7 worm cellular contexts compared by ENCODE assay signal in the genomic region with DNA sequence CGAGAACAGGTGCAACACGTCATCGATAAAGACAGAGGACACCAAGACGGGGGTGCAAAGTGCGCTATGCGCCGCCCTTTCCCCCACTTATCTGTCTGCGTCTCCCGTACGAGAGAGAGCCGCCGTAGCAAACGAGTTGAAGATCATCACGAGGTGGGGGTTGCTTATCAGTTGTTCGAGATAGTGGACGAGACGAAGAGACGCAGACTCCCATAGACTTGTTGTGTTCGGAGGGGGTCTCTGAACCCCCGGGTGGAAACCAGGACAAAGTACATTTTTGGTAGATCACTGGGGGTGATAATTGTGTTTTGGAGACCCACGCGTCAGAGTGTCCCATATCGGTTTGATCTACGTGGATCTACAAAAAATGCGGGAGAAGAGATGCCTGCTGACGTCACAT.
TF ChIP-seq lines count a peak whose summit lies in the region.

No protein-coding gene starts in this region.

TF ChIP-seq in whole organism, L1 larva, 84 proteins besides CTCF, POLR2A, EP300 and RAD21 (continued from another document and continues in another):
- TF ChIP-seq ceh-82 (tag; optimal IDR thresholded peaks at IDR 0.05; lab: Kevin White, UChicago) (peak in 2 of 3 experiments; percentile 4 to 47), nhr-85 (tag; lab: Kevin White, UChicago) (peak; percentile 98), nhr-19 (GFP tag; conservative IDR thresholded peaks at IDR 0.05; lab: Robert Waterston, UW) (peak; percentile 94), grh-1 (GFP tag; IDR thresholded peaks at IDR 0.05; lab: Robert Waterston, UW) (peak; percentile 99), nhr-12 (tag; optimal IDR thresholded peaks at IDR 0.05; lab: Kevin White, UChicago) (no peak), unc-86 (tag; optimal IDR thresholded peaks at IDR 0.05; lab: Kevin White, UChicago) (no peak), efl-3 (GFP tag; optimal IDR thresholded peaks at IDR 0.05; lab: Kevin White, UChicago) (no peak), rnt-1 (tag; optimal IDR thresholded peaks at IDR 0.05; lab: Kevin White, UChicago) (peak; percentile 87), tlp-1 (tag; optimal IDR thresholded peaks at IDR 0.05; lab: Kevin White, UChicago) (no peak), fkh-4 (tag; optimal IDR thresholded peaks at IDR 0.05; lab: Kevin White, UChicago; ENCODE audit: borderline replicate concordance) (no peak), hlh-17 (GFP tag; optimal IDR thresholded peaks at IDR 0.05; lab: Kevin White, UChicago; ENCODE audit: borderline replicate concordance) (no peak), snu-23 (GFP tag; optimal IDR thresholded peaks at IDR 0.05; lab: Kevin White, UChicago) (peak; percentile 91), mab-9 (GFP tag; IDR thresholded peaks at IDR 0.05; lab: Robert Waterston, UW) (no peak), C04F5.9 (tag; optimal IDR thresholded peaks at IDR 0.05; lab: Kevin White, UChicago) (peak; percentile 42), jun-1 (tag; optimal IDR thresholded peaks at IDR 0.05; lab: Kevin White, UChicago) (peak; percentile 84), unc-62 (GFP tag; optimal IDR thresholded peaks at IDR 0.05; lab: Kevin White, UChicago) (no peak), hlh-4 (tag; optimal IDR thresholded peaks at IDR 0.05; lab: Kevin White, UChicago) (no peak), Y116A8C.19 (tag; optimal IDR thresholded peaks at IDR 0.05; lab: Kevin White, UChicago; ENCODE audit: borderline replicate concordance) (no peak)

TF ChIP-seq in whole organism, L2 larva, 48 proteins besides CTCF, POLR2A, EP300 and RAD21 (continued from another document and continues in another):
- TF ChIP-seq nhr-6 (tag; optimal IDR thresholded peaks at IDR 0.05; lab: Kevin White, UChicago) (no peak), ztf-4 (tag; optimal IDR thresholded peaks at IDR 0.05; lab: Kevin White, UChicago) (peak; percentile 92), fos-1 (tag; optimal IDR thresholded peaks at IDR 0.05; lab: Kevin White, UChicago) (peak; percentile 53), lin-13 (GFP tag; optimal IDR thresholded peaks at IDR 0.05; lab: Kevin White, UChicago) (peak; percentile 3), ceh-16 (tag; optimal IDR thresholded peaks at IDR 0.05; lab: Kevin White, UChicago) (peak; percentile 57), peb-1 (tag; optimal IDR thresholded peaks at IDR 0.05; lab: Kevin White, UChicago) (no peak), blmp-1 (tag; optimal IDR thresholded peaks at IDR 0.05; lab: Kevin White, UChicago; ENCODE audit: insufficient read depth) (peak; percentile 62), R02D3.7 (tag; optimal IDR thresholded peaks at IDR 0.05; lab: Kevin White, UChicago) (no peak), nhr-21 (tag; optimal IDR thresholded peaks at IDR 0.05; lab: Kevin White, UChicago) (peak; percentile 96), dmd-4 (tag; optimal IDR thresholded peaks at IDR 0.05; lab: Kevin White, UChicago) (no peak), sem-4 (tag; optimal IDR thresholded peaks at IDR 0.05; lab: Kevin White, UChicago) (peak; percentile 43), nhr-10 (tag; optimal IDR thresholded peaks at IDR 0.05; lab: Kevin White, UChicago) (no peak), nhr-11 (tag; optimal IDR thresholded peaks at IDR 0.05; lab: Kevin White, UChicago) (no peak), C34F6.9 (tag; optimal IDR thresholded peaks at IDR 0.05; lab: Kevin White, UChicago) (peak; percentile 54), ama-1 (optimal IDR thresholded peaks at IDR 0.05; lab: Kevin White, UChicago) (no peak), crh-2 (tag; optimal IDR thresholded peaks at IDR 0.05; lab: Kevin White, UChicago) (peak; percentile 87), ZK546.5 (tag; optimal IDR thresholded peaks at IDR 0.05; lab: Kevin White, UChicago) (no peak), lin-11 (tag; optimal IDR thresholded peaks at IDR 0.05; lab: Kevin White, UChicago) (peak; percentile 15), Y55F3AM.14 (GFP tag; optimal IDR thresholded peaks at IDR 0.05; lab: Kevin White, UChicago) (peak; percentile 67)

TF ChIP-seq in whole organism, L3 larva, 47 proteins besides CTCF, POLR2A, EP300 and RAD21 (continued from another document and continues in another):
- no peak for TF ChIP-seq ama-1 (optimal IDR thresholded peaks at IDR 0.05; lab: Kevin White, UChicago)
- peak; percentile 71 for TF ChIP-seq lsy-12 (tag; optimal IDR thresholded peaks at IDR 0.05; lab: Kevin White, UChicago)
- TF ChIP-seq nhr-67 (tag; optimal IDR thresholded peaks at IDR 0.05; lab: Kevin White, UChicago) = no peak
- peak; percentile 73 for TF ChIP-seq ceh-28 (tag; optimal IDR thresholded peaks at IDR 0.05; lab: Kevin White, UChicago)
- peak; percentile 96 for TF ChIP-seq nhr-43 (tag; optimal IDR thresholded peaks at IDR 0.05; lab: Kevin White, UChicago; ENCODE audit: poor library complexity, severe bottlenecking)
- no peak for TF ChIP-seq ceh-9 (tag; optimal IDR thresholded peaks at IDR 0.05; lab: Kevin White, UChicago)
- TF ChIP-seq eor-1 (tag; optimal IDR thresholded peaks at IDR 0.05; lab: Kevin White, UChicago) = no peak
- no peak for TF ChIP-seq skn-1 (tag; optimal IDR thresholded peaks at IDR 0.05; lab: Kevin White, UChicago)
- TF ChIP-seq aly-2 (tag; optimal IDR thresholded peaks at IDR 0.05; lab: Kevin White, UChicago) = no peak
- no peak for TF ChIP-seq ZK546.5 (tag; optimal IDR thresholded peaks at IDR 0.05; lab: Kevin White, UChicago)
- TF ChIP-seq fkh-2 (tag; optimal IDR thresholded peaks at IDR 0.05; lab: Kevin White, UChicago) = no peak
- peak; percentile 2 for TF ChIP-seq hmg-11 (tag; optimal IDR thresholded peaks at IDR 0.05; lab: Kevin White, UChicago)
- peak; percentile 87 for TF ChIP-seq nhr-23 (tag; optimal IDR thresholded peaks at IDR 0.05; lab: Kevin White, UChicago)
- no peak for TF ChIP-seq unc-39 (tag; optimal IDR thresholded peaks at IDR 0.05; lab: Kevin White, UChicago)
- TF ChIP-seq nhr-12 (tag; optimal IDR thresholded peaks at IDR 0.05; lab: Kevin White, UChicago) = no peak
- no peak for TF ChIP-seq daf-12 (tag; optimal IDR thresholded peaks at IDR 0.05; lab: Kevin White, UChicago)
- peak; percentile 11 for TF ChIP-seq nhr-77 (tag; optimal IDR thresholded peaks at IDR 0.05; lab: Kevin White, UChicago)
- TF ChIP-seq mdl-1 (tag; optimal IDR thresholded peaks at IDR 0.05; lab: Kevin White, UChicago) = peak; percentile 76
- peak; percentile 95 for TF ChIP-seq elt-2 (tag; optimal IDR thresholded peaks at IDR 0.05; lab: Kevin White, UChicago)

TF ChIP-seq in whole organism, L4 larva, 104 proteins besides CTCF, POLR2A, EP300 and RAD21 (continued from another document and continues in another):
- no peak for TF ChIP-seq attf-4 (tag; optimal IDR thresholded peaks at IDR 0.05; lab: Kevin White, UChicago)
- TF ChIP-seq dmd-6 (GFP tag; IDR thresholded peaks at IDR 0.05; lab: Robert Waterston, UW) = peak; percentile 96
- peak; percentile 58 for TF ChIP-seq rbr-2 (tag; optimal IDR thresholded peaks at IDR 0.05; lab: Kevin White, UChicago)
- peak in 1 of 2 experiments; percentile 97 for TF ChIP-seq unc-62 (GFP tag; optimal IDR thresholded peaks at IDR 0.05 in 1 of 2; lab: Kevin White, UChicago)
- TF ChIP-seq unc-62 (tag; optimal IDR thresholded peaks at IDR 0.05; lab: Kevin White, UChicago) = no peak
- no peak for TF ChIP-seq lin-15B (tag; optimal IDR thresholded peaks at IDR 0.05; lab: Kevin White, UChicago)
- peak; percentile 31; the same call in 1 of the 2 replicates for TF ChIP-seq ctbp-1 (GFP tag; IDR thresholded peaks at IDR 0.05; lab: Robert Waterston, UW)
- no peak for TF ChIP-seq ceh-44 (GFP tag; IDR thresholded peaks at IDR 0.05; lab: Robert Waterston, UW)
- TF ChIP-seq nhr-28 (tag; optimal IDR thresholded peaks at IDR 0.05; lab: Kevin White, UChicago) = peak; percentile 94
- no peak for TF ChIP-seq ZK546.5 (tag; optimal IDR thresholded peaks at IDR 0.05; lab: Kevin White, UChicago)
- TF ChIP-seq hlh-30 (tag; optimal IDR thresholded peaks at IDR 0.05; lab: Kevin White, UChicago; ENCODE audit: insufficient read depth) = peak; percentile 94
- no peak for TF ChIP-seq nhr-25 (tag; optimal IDR thresholded peaks at IDR 0.05; lab: Kevin White, UChicago; ENCODE audit: borderline replicate concordance, insufficient read depth)
- no peak for TF ChIP-seq fos-1 (tag; optimal IDR thresholded peaks at IDR 0.05; lab: Kevin White, UChicago)
- peak; percentile 46 for TF ChIP-seq duxl-1 (tag; optimal IDR thresholded peaks at IDR 0.05; lab: Kevin White, UChicago; ENCODE audit: poor library complexity)
- no peak for TF ChIP-seq lin-39 (tag; optimal IDR thresholded peaks at IDR 0.05; lab: Kevin White, UChicago)
- TF ChIP-seq lin-1 (GFP tag; IDR thresholded peaks at IDR 0.05; lab: Robert Waterston, UW) = peak; percentile 94
- TF ChIP-seq hlh-11 (tag; optimal IDR thresholded peaks at IDR 0.05; lab: Kevin White, UChicago) = peak; percentile 99
- no peak for TF ChIP-seq T20F7.1 (GFP tag; optimal IDR thresholded peaks at IDR 0.05; lab: Kevin White, UChicago)
- TF ChIP-seq ceh-28 (tag; optimal IDR thresholded peaks at IDR 0.05; lab: Kevin White, UChicago) = no peak

TF ChIP-seq in whole organism, late embryonic, 69 proteins besides CTCF, POLR2A, EP300 and RAD21 (continued from another document and continues in another):
- TF ChIP-seq eyg-1 (tag; optimal IDR thresholded peaks at IDR 0.05; lab: Kevin White, UChicago) (no peak), pros-1 (tag; optimal IDR thresholded peaks at IDR 0.05; lab: Kevin White, UChicago) (no peak), ceh-45 (GFP tag; IDR thresholded peaks at IDR 0.05; lab: Robert Waterston, UW) (no peak), sox-4 (tag; optimal IDR thresholded peaks at IDR 0.05; lab: Kevin White, UChicago) (no peak), ceh-18 (tag; optimal IDR thresholded peaks at IDR 0.05; lab: Kevin White, UChicago) (peak; percentile 66), ets-4 (tag; optimal IDR thresholded peaks at IDR 0.05; lab: Kevin White, UChicago) (no peak), ttx-3 (tag; optimal IDR thresholded peaks at IDR 0.05; lab: Kevin White, UChicago) (no peak), pqm-1 (tag; optimal IDR thresholded peaks at IDR 0.05; lab: Kevin White, UChicago) (peak; percentile 10), pag-3 (tag; optimal IDR thresholded peaks at IDR 0.05; lab: Kevin White, UChicago; ENCODE audit: borderline replicate concordance) (no peak), C08G9.2 (tag; optimal IDR thresholded peaks at IDR 0.05; lab: Kevin White, UChicago) (no peak), ref-2 (tag; optimal IDR thresholded peaks at IDR 0.05; lab: Kevin White, UChicago) (peak; percentile 63), nfya-1 (tag; optimal IDR thresholded peaks at IDR 0.05; lab: Kevin White, UChicago) (peak; percentile 38), K02D7.2 (tag; optimal IDR thresholded peaks at IDR 0.05; lab: Kevin White, UChicago) (no peak), tbx-2 (tag; optimal IDR thresholded peaks at IDR 0.05; lab: Kevin White, UChicago) (peak; percentile 71), C38D4.7 (GFP tag; optimal IDR thresholded peaks at IDR 0.05; lab: Kevin White, UChicago) (no peak), tbx-7 (tag; optimal IDR thresholded peaks at IDR 0.05; lab: Kevin White, UChicago) (no peak), ceh-14 (tag; optimal IDR thresholded peaks at IDR 0.05; lab: Kevin White, UChicago) (peak; percentile 21), nhr-232 (tag; optimal IDR thresholded peaks at IDR 0.05; lab: Kevin White, UChicago) (no peak), odd-2 (tag; optimal IDR thresholded peaks at IDR 0.05; lab: Kevin White, UChicago) (peak; percentile 7), fkh-6 (tag; optimal IDR thresholded peaks at IDR 0.05; lab: Kevin White, UChicago) (no peak), npax-4 (tag; optimal IDR thresholded peaks at IDR 0.05; lab: Kevin White, UChicago) (no peak)

TF ChIP-seq in whole organism, mixed stage, embryonic, 35 proteins besides CTCF, POLR2A, EP300 and RAD21 (continued from another document):
- TF ChIP-seq unc-120 (tag; optimal IDR thresholded peaks at IDR 0.05; lab: Kevin White, UChicago; ENCODE audit: poor library complexity, severe bottlenecking) = peak; percentile 75
- no peak for TF ChIP-seq zip-8 (tag; optimal IDR thresholded peaks at IDR 0.05; lab: Kevin White, UChicago)
- TF ChIP-seq drap-1 (GFP tag; optimal IDR thresholded peaks at IDR 0.05; lab: Kevin White, UChicago) = peak; percentile 5
- no peak for TF ChIP-seq lin-13 (tag; optimal IDR thresholded peaks at IDR 0.05; lab: Kevin White, UChicago)
- TF ChIP-seq unc-39 (tag; optimal IDR thresholded peaks at IDR 0.05; lab: Kevin White, UChicago) = no peak
- no peak for TF ChIP-seq lin-32 (GFP tag; optimal IDR thresholded peaks at IDR 0.05; lab: Kevin White, UChicago)
- no peak for TF ChIP-seq mls-2 (tag; optimal IDR thresholded peaks at IDR 0.05; lab: Kevin White, UChicago)
- peak; percentile 59 for TF ChIP-seq elt-3 (tag; optimal IDR thresholded peaks at IDR 0.05; lab: Kevin White, UChicago)
- TF ChIP-seq nhr-2 (tag; optimal IDR thresholded peaks at IDR 0.05; lab: Kevin White, UChicago) = no peak
- TF ChIP-seq tbx-8 (GFP tag; optimal IDR thresholded peaks at IDR 0.05; lab: Kevin White, UChicago) = no peak
- TF ChIP-seq elt-1 (tag; optimal IDR thresholded peaks at IDR 0.05; lab: Kevin White, UChicago; ENCODE audit: borderline replicate concordance, insufficient read depth) = peak; percentile 72
- no peak for TF ChIP-seq ceh-43 (GFP tag; optimal IDR thresholded peaks at IDR 0.05; lab: Kevin White, UChicago)
- TF ChIP-seq mab-5 (tag; optimal IDR thresholded peaks at IDR 0.05; lab: Kevin White, UChicago) = no peak
- TF ChIP-seq nhr-28 (tag; optimal IDR thresholded peaks at IDR 0.05; lab: Kevin White, UChicago) = no peak
- no peak for TF ChIP-seq bed-3 (GFP tag; optimal IDR thresholded peaks at IDR 0.05; lab: Kevin White, UChicago)
- TF ChIP-seq hlh-1 (tag; optimal IDR thresholded peaks at IDR 0.05; lab: Kevin White, UChicago) = peak; percentile 68
- TF ChIP-seq mep-1 (tag; optimal IDR thresholded peaks at IDR 0.05; lab: Kevin White, UChicago) = no peak
- TF ChIP-seq lsy-2 (tag; optimal IDR thresholded peaks at IDR 0.05; lab: Kevin White, UChicago) = no peak
- no peak for TF ChIP-seq nhr-12 (tag; optimal IDR thresholded peaks at IDR 0.05; lab: Kevin White, UChicago)
- peak; percentile 16 for TF ChIP-seq ceh-39 (tag; optimal IDR thresholded peaks at IDR 0.05; lab: Kevin White, UChicago)

TF ChIP-seq in whole organism, young adult, 124 proteins besides CTCF, POLR2A, EP300 and RAD21 (continued from another document and continues in another):
- peak; percentile 90 for TF ChIP-seq nhr-80 (tag; optimal IDR thresholded peaks at IDR 0.05; lab: Kevin White, UChicago)
- TF ChIP-seq Y56A3A.18 (GFP tag; IDR thresholded peaks at IDR 0.05; lab: Robert Waterston, UW) = 0 out of 2 replicates have a peak, but pooled peaks have one; percentile 24
- peak; percentile 62 for TF ChIP-seq somi-1 (GFP tag; optimal IDR thresholded peaks at IDR 0.05; lab: Kevin White, UChicago)
- peak; percentile 78 for TF ChIP-seq ztf-6 (GFP tag; IDR thresholded peaks at IDR 0.05; lab: Robert Waterston, UW)
- peak; percentile 89 for TF ChIP-seq dox-1 (GFP tag; IDR thresholded peaks at IDR 0.05; lab: Robert Waterston, UW)
- no peak for TF ChIP-seq F23B12.7 (tag; optimal IDR thresholded peaks at IDR 0.05; lab: Kevin White, UChicago; ENCODE audit: insufficient read depth)
- no peak for TF ChIP-seq ztf-25 (GFP tag; IDR thresholded peaks at IDR 0.05; lab: Robert Waterston, UW)
- peak; percentile 45 for TF ChIP-seq repo-1 (tag; optimal IDR thresholded peaks at IDR 0.05; lab: Kevin White, UChicago)
- TF ChIP-seq lin-26 (GFP tag; IDR thresholded peaks at IDR 0.05; lab: Robert Waterston, UW) = peak; percentile 68
- no peak for TF ChIP-seq B0019.2 (GFP tag; conservative IDR thresholded peaks at IDR 0.05; lab: Robert Waterston, UW)
- TF ChIP-seq sea-2 (GFP tag; IDR thresholded peaks at IDR 0.05; lab: Robert Waterston, UW) = 0 out of 2 replicates have a peak, but pooled peaks have one; percentile 41
- TF ChIP-seq F22D6.2 (tag; optimal IDR thresholded peaks at IDR 0.05; lab: Kevin White, UChicago) = peak; percentile 58
- peak; percentile 91 for TF ChIP-seq zfh-2 (GFP tag; conservative IDR thresholded peaks at IDR 0.05; lab: Robert Waterston, UW)
- no peak for TF ChIP-seq ceh-79 (tag; optimal IDR thresholded peaks at IDR 0.05; lab: Kevin White, UChicago)
- TF ChIP-seq K11D2.4 (GFP tag; IDR thresholded peaks at IDR 0.05; lab: Robert Waterston, UW) = peak; percentile 82
- peak; percentile 92 for TF ChIP-seq ets-4 (GFP tag; optimal IDR thresholded peaks at IDR 0.05; lab: Kevin White, UChicago)
- peak; percentile 67; the same call in 1 of the 2 replicates for TF ChIP-seq ekl-4 (GFP tag; IDR thresholded peaks at IDR 0.05; lab: Robert Waterston, UW)
- peak; percentile 62 for TF ChIP-seq ztf-3 (GFP tag; optimal IDR thresholded peaks at IDR 0.05; lab: Kevin White, UChicago)
- peak in 1 of 2 experiments; percentile 72 for TF ChIP-seq let-607 (tag; optimal IDR thresholded peaks at IDR 0.05; lab: Kevin White, UChicago)
- TF ChIP-seq chd-7 (tag; optimal IDR thresholded peaks at IDR 0.05; lab: Kevin White, UChicago) = peak; percentile 84
- TF ChIP-seq atf-7 (tag; optimal IDR thresholded peaks at IDR 0.05; lab: Kevin White, UChicago) = peak; percentile 91
- 0 out of 2 replicates have a peak, but pooled peaks have one; percentile 10 for TF ChIP-seq F37B4.10 (GFP tag; IDR thresholded peaks at IDR 0.05; lab: Robert Waterston, UW)
- TF ChIP-seq madf-3 (GFP tag; IDR thresholded peaks at IDR 0.05; lab: Robert Waterston, UW) = 0 out of 2 replicates have a peak, but pooled peaks have one; percentile 5
- peak; percentile 89 for TF ChIP-seq Y53G8AR.9 (GFP tag; conservative IDR thresholded peaks at IDR 0.05; lab: Robert Waterston, UW)
